Worm (Caenorhabditis elegans): ENCODE results near the gene F21H7.5.

F21H7.5 gene

ce11 chrV:16225524-16226116 lies 11.7 kb upstream of the F21H7.5 start:
- TF ChIP-seq sma-9 (GFP tag; optimal IDR thresholded peaks at IDR 0.05): peak; percentile 1
- TF ChIP-seq sma-9 (tag; optimal IDR thresholded peaks at IDR 0.05): no peak
- TF ChIP-seq snpc-4 (tag; optimal IDR thresholded peaks at IDR 0.05): peak; percentile 21
- no peak for TF ChIP-seq sma-3 (GFP tag; optimal IDR thresholded peaks at IDR 0.05)

ce11 chrV:16226581-16226980 lies 10.7 kb upstream of the F21H7.5 start, which contains the start of gene F11A5.13:
TSS of gene F11A5.13 (minus strand) at chrV:16226681.
- TF ChIP-seq peb-1 (tag; optimal IDR thresholded peaks at IDR 0.05) (no peak), elt-1 (tag; optimal IDR thresholded peaks at IDR 0.05) (no peak), C34F6.9 (tag; optimal IDR thresholded peaks at IDR 0.05) (no peak), unc-62 (GFP tag; optimal IDR thresholded peaks at IDR 0.05) (no peak), nhr-10 (tag; optimal IDR thresholded peaks at IDR 0.05) (no peak), alr-1 (tag; optimal IDR thresholded peaks at IDR 0.05) (no peak), nhr-237 (tag; optimal IDR thresholded peaks at IDR 0.05) (no peak), ama-1 (optimal IDR thresholded peaks at IDR 0.05) (no peak), nhr-129 (tag; optimal IDR thresholded peaks at IDR 0.05) (no peak), ztf-11 (tag; optimal IDR thresholded peaks at IDR 0.05) (no peak), lin-13 (GFP tag; optimal IDR thresholded peaks at IDR 0.05) (no peak), skn-1 (tag; optimal IDR thresholded peaks at IDR 0.05) (no peak), egl-27 (tag; optimal IDR thresholded peaks at IDR 0.05) (no peak), snpc-4 (tag; optimal IDR thresholded peaks at IDR 0.05) (no peak), ZK546.5 (tag; optimal IDR thresholded peaks at IDR 0.05) (no peak)

- TF ChIP-seq snpc-4 (tag; optimal IDR thresholded peaks at IDR 0.05): no peak
Observed at ce11 chrV:16229439-16229838, 7.9 kb upstream of the F21H7.5 start.

ce11 chrV:16229896-16230295 lies 7.4 kb upstream of the F21H7.5 start, which contains the start of the genes F21H7.2 and F21H7.12:
TSS of gene F21H7.2 (minus strand) at chrV:16229996.
TSS of gene F21H7.12 (plus strand) at chrV:16230165.
- TF ChIP-seq nhr-11 (tag; optimal IDR thresholded peaks at IDR 0.05) (no peak), lin-13 (GFP tag; optimal IDR thresholded peaks at IDR 0.05) (no peak), C34F6.9 (tag; optimal IDR thresholded peaks at IDR 0.05) (no peak), unc-55 (GFP tag; optimal IDR thresholded peaks at IDR 0.05) (no peak), ZK546.5 (tag; optimal IDR thresholded peaks at IDR 0.05) (no peak), mbf-1 (tag; optimal IDR thresholded peaks at IDR 0.05) (no peak), elt-1 (tag; optimal IDR thresholded peaks at IDR 0.05) (no peak), crh-2 (tag; optimal IDR thresholded peaks at IDR 0.05) (no peak), skn-1 (tag; optimal IDR thresholded peaks at IDR 0.05) (no peak), nhr-6 (tag; optimal IDR thresholded peaks at IDR 0.05) (no peak), F13H6.1 (tag; optimal IDR thresholded peaks at IDR 0.05) (no peak), ztf-4 (tag; optimal IDR thresholded peaks at IDR 0.05) (no peak), Y55F3AM.14 (GFP tag; optimal IDR thresholded peaks at IDR 0.05) (no peak), aly-2 (tag; optimal IDR thresholded peaks at IDR 0.05) (no peak), nhr-237 (tag; optimal IDR thresholded peaks at IDR 0.05) (no peak), blmp-1 (tag; optimal IDR thresholded peaks at IDR 0.05; ENCODE audit: insufficient read depth) (no peak), snpc-4 (tag; optimal IDR thresholded peaks at IDR 0.05) (no peak), elt-3 (tag; optimal IDR thresholded peaks at IDR 0.05) (no peak), mab-5 (tag; optimal IDR thresholded peaks at IDR 0.05) (no peak)

- TF ChIP-seq sma-9 (GFP tag; optimal IDR thresholded peaks at IDR 0.05) (peak; percentile 56), sma-9 (tag; optimal IDR thresholded peaks at IDR 0.05) (no peak), ceh-82 (tag; optimal IDR thresholded peaks at IDR 0.05) (no peak), nhr-129 (tag; optimal IDR thresholded peaks at IDR 0.05) (no peak), F13H6.1 (tag; optimal IDR thresholded peaks at IDR 0.05) (no peak), unc-39 (tag; optimal IDR thresholded peaks at IDR 0.05) (no peak), gmeb-1 (tag; optimal IDR thresholded peaks at IDR 0.05) (peak; percentile 5), aly-2 (tag; optimal IDR thresholded peaks at IDR 0.05) (no peak), fos-1 (tag; optimal IDR thresholded peaks at IDR 0.05) (peak; percentile 99), skn-1 (tag; optimal IDR thresholded peaks at IDR 0.05) (peak; percentile 10)
Observed at ce11 chrV:16232180-16232579, 5.1 kb upstream of the F21H7.5 start, which contains the start of gene gst-22. TSS of gene gst-22 (minus strand) at chrV:16232282.

Measured in whole organism, L2 larva.